Worm (Caenorhabditis elegans) whole organism, mixed stage, embryonic: ENCODE data around the gene cnt-1.

Experiments
- M03D4.4 ChIP-seq: sonication (generic microtip); optimal IDR thresholded peaks from 2 replicates; lab custom pipeline; 2017; ENCODE audit warnings: mild to moderate bottlenecking, missing genetic modification characterization, missing compliant biosample characterization
- bed-3 ChIP-seq: fragments of 200-800 bp; sonication (Bioruptor generic); optimal IDR thresholded peaks from 3 replicates; lab custom pipeline; 2018; ENCODE audit warnings: mild to moderate bottlenecking, missing genetic modification characterization, moderate library complexity, missing compliant biosample characterization
- blmp-1 ChIP-seq: fragments of 150-350 bp; optimal IDR thresholded peaks from 2 replicates; lab custom pipeline; 2014; ENCODE audit warnings: missing biosample characterization, missing genetic modification characterization
- ceh-39 ChIP-seq: fragments of 150-350 bp; optimal IDR thresholded peaks from 2 replicates; lab custom pipeline; 2014; ENCODE audit warnings: missing biosample characterization, missing genetic modification characterization
- ceh-43 ChIP-seq: fragments of 200-800 bp; sonication (Bioruptor generic); optimal IDR thresholded peaks from 2 replicates; lab custom pipeline; 2018; ENCODE audit warnings: mild to moderate bottlenecking, missing genetic modification characterization, moderate library complexity, missing compliant biosample characterization
- ceh-83 ChIP-seq: fragments of 200-800 bp; sonication (Bioruptor generic); optimal IDR thresholded peaks from 2 replicates; lab custom pipeline; 2018; ENCODE audit warnings: mild to moderate bottlenecking, missing genetic modification characterization, missing compliant biosample characterization
- ces-1 ChIP-seq: fragments of 150-350 bp; optimal IDR thresholded peaks from 2 replicates; lab custom pipeline; 2014; ENCODE audit warnings: missing biosample characterization, missing genetic modification reagents, missing genetic modification characterization
- cnd-1 ChIP-seq: fragments of 200-800 bp; sonication (Bioruptor generic); optimal IDR thresholded peaks from 2 replicates; lab custom pipeline; 2018; ENCODE audit warnings: mild to moderate bottlenecking, missing genetic modification characterization, missing compliant biosample characterization
- drap-1 ChIP-seq: fragments of 200-800 bp; sonication (Bioruptor generic); optimal IDR thresholded peaks from 3 replicates; lab custom pipeline; 2018; ENCODE audit warnings: mild to moderate bottlenecking, missing genetic modification characterization, missing compliant biosample characterization
- elt-3 ChIP-seq: fragments of 150-350 bp; optimal IDR thresholded peaks from 2 replicates; lab custom pipeline; 2014; ENCODE audit warnings: missing biosample characterization, missing genetic modification characterization
- flh-1 ChIP-seq: fragments of 200-800 bp; sonication (Bioruptor generic); optimal IDR thresholded peaks from 2 replicates; lab custom pipeline; 2018; ENCODE audit warnings: mild to moderate bottlenecking, missing genetic modification characterization, moderate library complexity, missing compliant biosample characterization
- hlh-1 ChIP-seq: fragments of 150-350 bp; optimal IDR thresholded peaks from 2 replicates; lab custom pipeline; 2014; ENCODE audit warnings: missing biosample characterization, missing genetic modification reagents, missing genetic modification characterization
- lin-32 ChIP-seq: fragments of 200-800 bp; sonication (Bioruptor generic); optimal IDR thresholded peaks from 2 replicates; lab custom pipeline; 2018; ENCODE audit warnings: mild to moderate bottlenecking, missing genetic modification characterization, missing compliant biosample characterization
- mab-5 ChIP-seq: fragments of 150-350 bp; optimal IDR thresholded peaks from 2 replicates; lab custom pipeline; 2014; ENCODE audit warnings: missing biosample characterization, missing genetic modification characterization
- mep-1 ChIP-seq: fragments of 150-350 bp; optimal IDR thresholded peaks from 2 replicates; lab custom pipeline; 2017; ENCODE audit warnings: missing biosample characterization, missing genetic modification reagents, missing genetic modification characterization, inconsistent platforms
- mls-2 ChIP-seq: sonication (generic microtip); optimal IDR thresholded peaks from 2 replicates; lab custom pipeline; 2016; ENCODE audit warnings: mild to moderate bottlenecking, missing genetic modification characterization, moderate library complexity, missing compliant biosample characterization
- nhr-12 ChIP-seq: fragments of 150-350 bp; optimal IDR thresholded peaks from 2 replicates; lab custom pipeline; 2014; ENCODE audit warnings: missing biosample characterization, missing genetic modification characterization
- nhr-2 ChIP-seq: fragments of 150-350 bp; optimal IDR thresholded peaks from 2 replicates; lab custom pipeline; 2014; ENCODE audit warnings: missing biosample characterization, missing genetic modification characterization
- nhr-237 ChIP-seq: fragments of 150-350 bp; optimal IDR thresholded peaks from 2 replicates; lab custom pipeline; 2014; ENCODE audit warnings: missing biosample characterization, missing genetic modification characterization
- nhr-28 ChIP-seq: fragments of 150-350 bp; optimal IDR thresholded peaks from 2 replicates; lab custom pipeline; 2014; ENCODE audit warnings: missing biosample characterization, missing genetic modification characterization
- nhr-76 ChIP-seq: sonication (generic microtip); optimal IDR thresholded peaks from 2 replicates; lab custom pipeline; 2017; ENCODE audit warnings: missing biosample characterization, missing genetic modification characterization
- pha-4 ChIP-seq: fragments of 150-350 bp; optimal IDR thresholded peaks from 2 replicates; lab custom pipeline; 2018; ENCODE audit warnings: missing biosample characterization, missing genetic modification reagents, missing genetic modification characterization
- snpc-4 ChIP-seq: fragments of 150-350 bp; optimal IDR thresholded peaks from 2 replicates; lab custom pipeline; 2014; ENCODE audit warnings: missing biosample characterization, missing genetic modification characterization
- sptf-1 ChIP-seq: sonication (generic microtip); optimal IDR thresholded peaks from 2 replicates; lab custom pipeline; 2017; ENCODE audit warnings: mild to moderate bottlenecking, missing genetic modification characterization, moderate library complexity, missing compliant biosample characterization
- unc-39 ChIP-seq: fragments of 150-350 bp; optimal IDR thresholded peaks from 2 replicates; lab custom pipeline; 2014; ENCODE audit warnings: missing biosample characterization, missing genetic modification characterization
- zip-8 ChIP-seq: fragments of 150-350 bp; optimal IDR thresholded peaks from 2 replicates; lab custom pipeline; 2014; ENCODE audit warnings: missing biosample characterization, missing genetic modification characterization
- ztf-11 ChIP-seq: fragments of 150-350 bp; optimal IDR thresholded peaks from 2 replicates; lab custom pipeline; 2014; ENCODE audit warnings: missing biosample characterization, missing genetic modification characterization

The cnt-1 gene

DNA sequence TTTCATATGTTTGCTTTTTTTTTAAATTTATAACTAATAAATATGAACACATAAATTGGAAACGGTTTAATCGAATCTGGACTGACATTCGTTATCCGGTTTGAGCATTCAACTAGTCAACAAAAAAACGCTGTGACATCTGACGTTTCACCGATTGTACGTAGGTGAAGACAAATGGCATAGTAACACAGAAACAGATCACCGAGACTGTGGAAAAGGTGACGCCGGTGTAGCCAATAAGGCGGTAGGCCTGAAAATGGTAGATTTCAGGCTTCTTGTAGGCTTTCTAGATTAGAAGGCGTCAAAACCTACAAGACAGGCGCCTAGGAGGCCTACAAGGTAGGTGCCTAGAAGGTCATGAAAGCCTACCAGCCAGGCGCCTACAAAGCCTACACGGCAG lies 17.4 kb downstream of the cnt-1 start:
- no peak for TF ChIP-seq hlh-1 (tag; lab: Kevin White, UChicago)
- TF ChIP-seq ceh-43 (GFP tag; lab: Kevin White, UChicago) = no peak
- no peak for TF ChIP-seq nhr-237 (tag; lab: Kevin White, UChicago)
- no peak for TF ChIP-seq cnd-1 (tag; lab: Kevin White, UChicago)
- no peak for TF ChIP-seq nhr-12 (tag; lab: Kevin White, UChicago)
- TF ChIP-seq unc-39 (tag; lab: Kevin White, UChicago) = no peak

DNA sequence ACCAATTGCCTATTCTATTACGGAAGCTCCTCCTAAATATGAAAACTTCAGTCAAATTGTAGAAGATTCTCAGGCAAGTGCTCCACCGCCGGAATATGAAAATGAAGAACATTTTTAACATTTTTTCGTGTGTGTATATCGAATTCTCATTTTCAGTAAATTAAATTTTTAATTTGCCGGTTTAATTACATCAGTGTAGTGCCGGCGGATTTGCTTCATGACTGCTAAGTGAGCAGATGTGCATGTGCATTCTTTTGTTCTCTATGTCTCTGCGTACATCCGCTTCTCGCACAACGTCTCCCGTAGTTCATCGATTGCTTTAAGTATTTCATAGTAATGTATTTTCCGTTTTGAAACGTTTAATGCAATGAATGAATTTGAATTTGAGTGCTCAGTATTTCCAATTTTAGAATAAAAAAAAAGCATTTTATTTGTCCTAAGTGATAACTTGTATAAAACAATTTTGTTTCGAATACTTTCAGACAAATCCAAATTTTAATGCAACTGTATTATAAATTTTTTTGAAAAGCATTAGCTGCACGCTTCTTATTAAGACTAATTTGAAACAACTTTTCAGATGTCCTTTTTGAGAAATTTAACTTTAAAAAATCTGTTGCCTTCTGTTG lies 21.1 kb downstream of the cnt-1 start, which contains the start of gene Y17G7B.22:
TSS of gene Y17G7B.22 (plus strand) at position 576 of the 626 bp plus-strand sequence.
- TF ChIP-seq ces-1 (peak; percentile 97), ceh-43 (GFP tag; lab: Kevin White, UChicago) (no peak), mls-2 (tag; lab: Kevin White, UChicago) (no peak), nhr-28 (tag; lab: Kevin White, UChicago) (no peak)

DNA sequence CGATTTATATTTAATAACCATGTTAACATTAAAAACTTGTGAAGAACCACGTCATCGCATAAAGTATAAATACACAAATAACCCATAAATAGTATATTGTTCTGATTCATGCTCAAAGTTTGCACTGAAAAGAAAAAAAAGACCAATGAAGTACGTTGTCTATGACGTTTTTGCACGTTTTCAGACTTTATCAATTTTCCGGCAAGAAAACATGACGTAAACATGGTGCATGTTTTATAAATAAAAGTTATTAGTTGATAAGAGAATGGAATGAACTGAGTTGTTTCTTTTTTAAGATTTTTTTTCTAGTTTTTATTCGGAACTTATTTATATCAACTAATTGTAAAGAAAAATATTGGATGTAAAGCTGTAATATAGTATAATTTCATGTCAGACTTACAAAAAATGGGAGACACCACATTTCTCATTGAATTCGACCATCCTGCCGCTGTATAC lies 24.0 kb downstream of the cnt-1 start, which contains the start of gene arrd-8:
TSS of gene arrd-8 (plus strand) at position 406 of the 456 bp plus-strand sequence.
- TF ChIP-seq pha-4 (tag; lab: Kevin White, UChicago) (no peak), snpc-4 (tag; lab: Kevin White, UChicago) (no peak)

DNA sequence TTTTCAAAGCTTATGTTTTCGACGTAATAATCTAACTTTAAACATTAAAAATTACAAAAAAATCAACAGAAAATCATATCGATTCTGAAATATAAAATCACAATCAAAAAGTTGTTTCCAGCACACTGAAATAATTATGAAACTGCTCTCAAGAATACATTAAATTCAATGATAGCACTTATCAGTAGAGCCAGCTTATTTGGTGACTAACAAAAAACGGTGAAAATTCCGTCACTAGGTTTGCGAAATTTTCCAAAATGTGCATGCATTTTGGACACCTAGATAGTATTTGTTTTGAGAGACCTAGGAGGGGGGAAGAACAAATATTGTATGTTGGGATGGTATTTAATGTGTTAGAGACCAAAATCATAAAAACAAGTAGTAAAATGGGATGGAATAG lies 25.6 kb downstream of the cnt-1 start:
- TF ChIP-seq zip-8 (tag; lab: Kevin White, UChicago) (no peak), ceh-83 (no peak), snpc-4 (tag; lab: Kevin White, UChicago) (no peak)

DNA sequence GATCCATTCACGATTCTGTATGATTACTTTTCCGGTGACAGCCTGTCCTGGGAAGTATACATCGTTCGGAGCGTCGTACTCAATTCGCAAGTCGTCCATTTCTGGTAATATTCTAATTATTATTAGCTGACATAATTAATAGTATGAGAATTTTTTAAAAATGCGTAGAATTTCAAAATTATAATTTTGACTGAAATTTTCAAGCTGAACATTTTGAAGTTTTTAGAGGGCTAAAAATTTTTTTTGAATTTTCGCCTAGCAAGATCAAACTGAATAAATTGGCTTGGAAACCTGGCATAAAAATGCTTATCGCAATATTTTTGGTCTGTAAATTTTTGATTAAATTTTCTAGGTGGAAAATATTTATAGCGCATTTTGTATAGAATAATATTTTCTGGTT lies 26.1 kb downstream of the cnt-1 start, which contains the start of gene arrd-7:
TSS of gene arrd-7 (minus strand) at position 101 of the 400 bp plus-strand sequence.
- TF ChIP-seq ceh-43 (GFP tag; lab: Kevin White, UChicago) (no peak), nhr-12 (tag; lab: Kevin White, UChicago) (no peak), hlh-1 (tag; lab: Kevin White, UChicago) (no peak), ceh-83 (no peak), lin-32 (GFP tag; lab: Kevin White, UChicago) (no peak), M03D4.4 (tag; lab: Kevin White, UChicago) (no peak), snpc-4 (tag; lab: Kevin White, UChicago) (no peak)

DNA sequence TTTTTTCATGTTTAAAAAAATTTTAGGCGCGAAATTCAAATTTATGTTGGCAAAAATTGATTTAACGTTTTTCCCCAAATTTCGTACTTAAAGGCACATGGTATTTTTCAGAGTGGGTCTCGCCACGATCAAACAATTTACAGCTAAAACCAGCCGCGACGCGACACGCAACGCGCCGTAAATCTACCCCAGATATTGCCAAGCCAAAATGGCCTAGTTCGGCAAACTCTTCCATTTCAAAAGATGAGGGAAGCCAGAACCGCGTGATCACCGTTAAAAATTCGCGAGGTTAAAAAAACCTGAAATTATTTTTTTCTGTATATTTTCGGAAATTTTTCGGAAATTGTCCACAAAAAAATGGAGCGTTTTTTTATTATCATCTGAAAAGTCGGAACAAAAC lies 28.8 kb downstream of the cnt-1 start:
- TF ChIP-seq pha-4 (tag; lab: Kevin White, UChicago) = no peak
- no peak for TF ChIP-seq mls-2 (tag; lab: Kevin White, UChicago)
- no peak for TF ChIP-seq elt-3 (tag; lab: Kevin White, UChicago)
- no peak for TF ChIP-seq sptf-1
- TF ChIP-seq mab-5 = no peak
- no peak for TF ChIP-seq nhr-28 (tag; lab: Kevin White, UChicago)
- TF ChIP-seq nhr-237 (tag; lab: Kevin White, UChicago) = no peak

DNA sequence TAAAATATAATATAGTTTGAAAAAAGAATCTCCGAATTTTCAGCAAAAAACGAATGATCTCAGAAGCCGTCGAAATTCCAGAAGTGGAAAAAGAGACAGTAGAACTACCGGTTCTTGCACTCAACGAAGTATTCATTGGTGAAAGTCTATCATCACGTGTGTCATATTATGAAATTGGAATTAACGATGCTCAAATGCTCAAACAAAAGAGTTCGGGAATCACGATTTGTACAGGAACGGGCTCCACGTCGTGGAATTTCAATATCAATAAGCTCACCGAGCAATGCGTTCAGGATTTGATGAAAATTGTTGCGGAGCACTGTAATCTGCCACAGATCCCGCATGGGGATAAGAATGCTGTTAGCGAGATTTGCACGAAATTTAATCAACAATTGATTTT lies 30.4 kb downstream of the cnt-1 start:
- TF ChIP-seq sptf-1 = no peak
- no peak for TF ChIP-seq unc-39 (tag; lab: Kevin White, UChicago)
- TF ChIP-seq nhr-28 (tag; lab: Kevin White, UChicago) = no peak
- TF ChIP-seq ztf-11 (tag; lab: Kevin White, UChicago) = no peak
- TF ChIP-seq pha-4 (tag; lab: Kevin White, UChicago) = no peak
- no peak for TF ChIP-seq nhr-76 (tag; lab: Kevin White, UChicago)
- TF ChIP-seq nhr-2 (tag; lab: Kevin White, UChicago) = no peak
- TF ChIP-seq elt-3 (tag; lab: Kevin White, UChicago) = no peak
- no peak for TF ChIP-seq ceh-39
- TF ChIP-seq blmp-1 (tag; lab: Kevin White, UChicago) = no peak
- TF ChIP-seq mls-2 (tag; lab: Kevin White, UChicago) = no peak
- TF ChIP-seq nhr-237 (tag; lab: Kevin White, UChicago) = no peak
- no peak for TF ChIP-seq drap-1 (GFP tag; lab: Kevin White, UChicago)
- no peak for TF ChIP-seq mep-1 (tag; lab: Kevin White, UChicago)
- TF ChIP-seq bed-3 (GFP tag; lab: Kevin White, UChicago) = no peak
- TF ChIP-seq mab-5 = no peak
- TF ChIP-seq cnd-1 (tag; lab: Kevin White, UChicago) = no peak
- no peak for TF ChIP-seq flh-1 (GFP tag; lab: Kevin White, UChicago)
